Fruit fly (Drosophila melanogaster): Measurements from ENCODE around the gene CG33985.
A peak's percentile ranks its signal among the peaks of the same experiment; 100 is the strongest.

- no peak for TF ChIP-seq CG11456 (GFP tag; IDR thresholded peaks at IDR 0.05)
- no peak for TF ChIP-seq CG6654 (GFP tag; optimal IDR thresholded peaks at IDR 0.05)
- peak; percentile 38 for TF ChIP-seq CG10147 (GFP tag; optimal IDR thresholded peaks at IDR 0.05)
- TF ChIP-seq CG6689 (GFP tag; IDR thresholded peaks at IDR 0.05), result 0 out of 2 replicates have a peak, but pooled peaks have one; percentile 28
- no peak for TF ChIP-seq Dek (tag; optimal IDR thresholded peaks at IDR 0.05)
- peak; percentile 40 for TF ChIP-seq scrt (GFP tag; optimal IDR thresholded peaks at IDR 0.05)
- TF ChIP-seq CG2120 (GFP tag; optimal IDR thresholded peaks at IDR 0.05), result peak; percentile 11
- peak; percentile 9 for TF ChIP-seq sug (tag; optimal IDR thresholded peaks at IDR 0.05)
- no peak for TF ChIP-seq Tbp (GFP tag; optimal IDR thresholded peaks at IDR 0.05)
- TF ChIP-seq knrl (GFP tag; IDR thresholded peaks at IDR 0.05; ENCODE audit: partially characterized antibody), result peak; percentile 52; the same call in 2 of the 3 replicates
- TF ChIP-seq eyg (GFP tag; optimal IDR thresholded peaks at IDR 0.05), result peak; percentile 0
- no peak for TF ChIP-seq CG17912 (GFP tag; optimal IDR thresholded peaks at IDR 0.05)
- peak; percentile 16 for TF ChIP-seq HLHmδ (GFP tag; optimal IDR thresholded peaks at IDR 0.05)
These were observed 27.5 kb upstream of the CG33985 start, which contains the start of gene AGO2 for dm6 chr3L:15553993-15554644.

Data from whole organism, embryonic.